Worm (Caenorhabditis elegans) whole organism, L4/young adult: Measurements from ENCODE around the gene K09F6.9.

Experiments used
- W03F9.2 ChIP-seq: fragments of 150-350 bp; optimal IDR thresholded peaks from 2 replicates; lab custom pipeline; 2014; ENCODE audit warnings: missing biosample characterization, missing genetic modification characterization
- him-1 ChIP-seq: sonication (generic microtip); optimal IDR thresholded peaks from 2 replicates; lab custom pipeline; 2016; ENCODE audit warnings: missing genotype, missing genetic modification reagents, missing genetic modification characterization, missing compliant biosample characterization

DNA sequence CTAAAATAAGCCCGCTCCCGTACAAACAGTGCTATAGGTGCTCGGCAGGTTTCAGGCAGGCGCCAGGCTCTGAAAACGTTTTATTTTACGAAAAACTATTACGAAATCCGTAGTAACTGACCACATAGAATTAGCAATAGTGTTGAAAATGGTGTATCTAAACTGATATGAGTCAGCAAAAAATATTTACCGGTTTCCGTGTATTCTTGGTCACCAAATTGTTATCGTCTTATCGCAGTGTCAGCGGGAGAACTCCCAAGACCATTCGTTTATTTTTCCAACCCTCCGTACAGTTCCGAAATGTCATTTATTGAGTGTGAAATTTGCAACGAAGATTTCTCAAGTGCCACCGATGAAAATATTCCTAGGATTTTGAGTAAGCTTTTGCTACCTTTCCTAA lies 49.7 kb upstream of the K09F6.9 start, which contains the start of gene F43C11.8:
- no peak for TF ChIP-seq him-1 (tag; lab: Kevin White, UChicago)
- TF ChIP-seq W03F9.2 (tag; lab: Kevin White, UChicago) = no peak
